Fruit fly (Drosophila melanogaster) whole organism, embryonic: ENCODE results near the gene CG31495.
A peak's percentile ranks its signal among the peaks of the same experiment; 100 is the strongest.

Experiments
- Aef1 ChIP-seq: fragments of 200-800 bp; sonication (Bioruptor generic); IDR thresholded peaks from 3 replicates; pipeline ENCODE4 v1.3.6; 2022; ENCODE audit warnings: missing biosample characterization, missing genetic modification characterization
- CG11093 ChIP-seq: fragments of 200-800 bp; sonication (Bioruptor generic); IDR thresholded peaks from 3 replicates; pipeline ENCODE4 v1.3.6; 2022; ENCODE audit warnings: missing biosample characterization, missing genetic modification characterization
- CG12659 ChIP-seq: fragments of 200-800 bp; sonication (Bioruptor generic); optimal IDR thresholded peaks from 3 replicates; lab custom pipeline; 2017; ENCODE audit warnings: mild to moderate bottlenecking, missing biosample characterization, missing genetic modification reagents, missing genetic modification characterization
- CG13424 ChIP-seq: fragments of 200-800 bp; sonication (Bioruptor generic); optimal IDR thresholded peaks from 2 replicates; lab custom pipeline; 2019; ENCODE audit warnings: missing biosample characterization, mild to moderate bottlenecking, missing genetic modification characterization, moderate library complexity
- CG1529 ChIP-seq: fragments of 200-800 bp; sonication (Bioruptor generic); optimal IDR thresholded peaks from 3 replicates; lab custom pipeline; 2018; ENCODE audit warnings: missing biosample characterization, missing genetic modification characterization
- CG17612 ChIP-seq: fragments of 200-800 bp; sonication (Bioruptor generic); IDR thresholded peaks from 2 replicates; pipeline ENCODE4 v1.3.6; 2022; ENCODE audit warnings: missing biosample characterization, missing genetic modification characterization
- CG30403 ChIP-seq: fragments of 200-800 bp; sonication (Bioruptor generic); optimal IDR thresholded peaks from 3 replicates; lab custom pipeline; 2016; ENCODE audit warnings: missing biosample characterization, missing genetic modification characterization
- CG3163 ChIP-seq: fragments of 200-800 bp; sonication (Bioruptor generic); optimal IDR thresholded peaks from 3 replicates; lab custom pipeline; 2016; ENCODE audit warnings: missing biosample characterization, missing genetic modification characterization
- CG5180 ChIP-seq: fragments of 200-800 bp; sonication (Bioruptor generic); optimal IDR thresholded peaks from 3 replicates; lab custom pipeline; 2017; ENCODE audit warnings: missing biosample characterization, missing genetic modification characterization, mild to moderate bottlenecking, moderate library complexity, missing genetic modification reagents
- CG6175 ChIP-seq: fragments of 200-800 bp; sonication (Bioruptor generic); IDR thresholded peaks from 3 replicates; pipeline ENCODE4 v1.3.6; 2022; ENCODE audit warnings: missing biosample characterization, missing genetic modification characterization
- CG6272 ChIP-seq: fragments of 200-800 bp; sonication (Bioruptor generic); IDR thresholded peaks from 2 replicates; pipeline ENCODE4 v1.3.6; 2022; ENCODE audit warnings: missing biosample characterization, missing genetic modification characterization
- CG6683 ChIP-seq: fragments of 200-800 bp; sonication (Bioruptor generic); optimal IDR thresholded peaks from 2 replicates; lab custom pipeline; 2017; ENCODE audit warnings: missing biosample characterization, mild to moderate bottlenecking, missing genetic modification characterization, missing genetic modification reagents
- CG8388 ChIP-seq: fragments of 200-800 bp; sonication (Bioruptor generic); optimal IDR thresholded peaks from 2 replicates; lab custom pipeline; 2019; ENCODE audit warnings: missing biosample characterization, mild to moderate bottlenecking, missing genetic modification characterization, moderate library complexity
- CG9437 ChIP-seq: fragments of 200-800 bp; sonication (Bioruptor generic); optimal IDR thresholded peaks from 2 replicates; lab custom pipeline; 2018; ENCODE audit warnings: missing biosample characterization, mild to moderate bottlenecking, missing genetic modification characterization
- Dad ChIP-seq: fragments of 200-800 bp; sonication (Bioruptor generic); optimal IDR thresholded peaks from 3 replicates; lab custom pipeline; 2016; ENCODE audit warnings: missing biosample characterization, missing genetic modification characterization
- Ets97D ChIP-seq: fragments of 200-800 bp; sonication (Bioruptor generic); optimal IDR thresholded peaks from 3 replicates; lab custom pipeline; 2016; ENCODE audit warnings: missing biosample characterization, missing genetic modification characterization
- Hmx ChIP-seq: fragments of 200-800 bp; sonication (Bioruptor generic); optimal IDR thresholded peaks from 2 replicates; lab custom pipeline; 2016; ENCODE audit warnings: missing biosample characterization, missing genetic modification characterization
- Hr3 ChIP-seq: fragments of 200-800 bp; sonication (Bioruptor generic); optimal IDR thresholded peaks from 3 replicates; lab custom pipeline; 2016; ENCODE audit warnings: missing biosample characterization, missing genetic modification characterization
- Kr ChIP-seq: fragments of 200-800 bp; sonication (Bioruptor generic); optimal IDR thresholded peaks from 2 replicates; lab custom pipeline; 2017; ENCODE audit warnings: missing biosample characterization, mild to moderate bottlenecking, missing genetic modification characterization
- NC2α ChIP-seq: fragments of 200-800 bp; sonication (Bioruptor generic); optimal IDR thresholded peaks from 2 replicates; lab custom pipeline; 2016; ENCODE audit warnings: missing biosample characterization, missing genetic modification characterization
- Pdp1 ChIP-seq, 2 experiments: fragments of 200-800 bp; sonication (Bioruptor generic); optimal IDR thresholded peaks; 3 replicates each; lab custom pipeline; 2016; ENCODE audit warnings: missing biosample characterization in 2 of 2, missing genetic modification characterization in 2 of 2, mild to moderate bottlenecking in 1 of 2, moderate library complexity in 1 of 2
- Rx ChIP-seq: fragments of 200-800 bp; sonication (Bioruptor generic); IDR thresholded peaks from 2 replicates; pipeline ENCODE4 v1.3.6; 2022; ENCODE audit warnings: missing biosample characterization, missing genetic modification characterization
- aop ChIP-seq: fragments of 200-800 bp; sonication (Bioruptor generic); IDR thresholded peaks from 2 replicates; pipeline ENCODE4 v1.3.6; 2022; ENCODE audit warnings: missing biosample characterization, missing genetic modification characterization
- bbx ChIP-seq: fragments of 200-800 bp; sonication (Bioruptor generic); IDR thresholded peaks from 2 replicates; pipeline ENCODE4 v1.3.6; 2022; ENCODE audit warnings: missing biosample characterization, missing genetic modification characterization; ENCODE audit not compliant: partially characterized antibody
- btn ChIP-seq: fragments of 200-800 bp; sonication (Bioruptor generic); optimal IDR thresholded peaks from 2 replicates; lab custom pipeline; 2016; ENCODE audit warnings: missing biosample characterization, missing genetic modification characterization
- cg ChIP-seq: fragments of 200-800 bp; sonication (Bioruptor generic); optimal IDR thresholded peaks from 3 replicates; lab custom pipeline; 2019; ENCODE audit warnings: missing biosample characterization, mild to moderate bottlenecking, missing genetic modification characterization, moderate library complexity
- chinmo ChIP-seq: fragments of 200-800 bp; sonication (Bioruptor generic); IDR thresholded peaks from 4 replicates; pipeline ENCODE4 v1.3.6; 2022; ENCODE audit warnings: missing biosample characterization, missing genetic modification characterization; ENCODE audit not compliant: partially characterized antibody
- croc ChIP-seq: fragments of 200-800 bp; sonication (Bioruptor generic); conservative IDR thresholded peaks from 3 replicates; pipeline ENCODE4 v1.3.6; 2022; ENCODE audit warnings: missing biosample characterization, missing genetic modification characterization
- dmrt11E ChIP-seq: fragments of 200-800 bp; sonication (Bioruptor generic); optimal IDR thresholded peaks from 3 replicates; lab custom pipeline; 2018; ENCODE audit warnings: missing biosample characterization, mild to moderate bottlenecking, missing genetic modification characterization, moderate library complexity
- fd3F ChIP-seq: fragments of 200-800 bp; sonication (Bioruptor generic); optimal IDR thresholded peaks from 2 replicates; lab custom pipeline; 2018; ENCODE audit warnings: missing biosample characterization, mild to moderate bottlenecking, missing genetic modification characterization, moderate library complexity
- gfzf ChIP-seq: fragments of 200-800 bp; sonication (Bioruptor generic); optimal IDR thresholded peaks from 2 replicates; lab custom pipeline; 2016; ENCODE audit warnings: missing biosample characterization, mild to moderate bottlenecking, missing genetic modification characterization, moderate library complexity
- gsb ChIP-seq: fragments of 200-800 bp; sonication (Bioruptor generic); IDR thresholded peaks from 2 replicates; pipeline ENCODE4 v1.3.6; 2022; ENCODE audit warnings: missing biosample characterization, missing genetic modification characterization
- her ChIP-seq: fragments of 200-800 bp; sonication (Bioruptor generic); optimal IDR thresholded peaks from 2 replicates; lab custom pipeline; 2016; ENCODE audit warnings: missing biosample characterization, missing genetic modification characterization
- hkb ChIP-seq, 2 experiments: fragments of 200-800 bp in 1 of 2; fragments of >200 bp in 1 of 2; sonication (Bioruptor generic) in 1 of 2; IDR thresholded peaks in 1 of 2; optimal IDR thresholded peaks in 1 of 2; 2 replicates each; pipeline versions ENCODE4 v1.3.6 to Lab custom; 2017 to 2022; ENCODE audit warnings: missing biosample characterization in 1 of 2, missing genetic modification characterization in 1 of 2
- jigr1 ChIP-seq: fragments of 200-800 bp; sonication (Bioruptor generic); IDR thresholded peaks from 3 replicates; pipeline ENCODE4 v1.3.6; 2022; ENCODE audit warnings: missing biosample characterization, missing genetic modification characterization
- lilli ChIP-seq: fragments of 200-800 bp; sonication (Bioruptor generic); optimal IDR thresholded peaks from 3 replicates; lab custom pipeline; 2016; ENCODE audit warnings: missing biosample characterization, missing genetic modification characterization
- ranshi ChIP-seq: fragments of 200-800 bp; sonication (Bioruptor generic); IDR thresholded peaks from 2 replicates; pipeline ENCODE4 v1.3.6; 2022; ENCODE audit warnings: missing biosample characterization, missing genetic modification characterization
- rib ChIP-seq: fragments of 200-800 bp; sonication (Bioruptor generic); IDR thresholded peaks from 2 replicates; pipeline ENCODE4 v1.3.6; 2022; ENCODE audit warnings: missing biosample characterization, missing genetic modification characterization
- schlank ChIP-seq: fragments of 200-800 bp; sonication (Bioruptor generic); optimal IDR thresholded peaks from 2 replicates; lab custom pipeline; 2018; ENCODE audit warnings: missing biosample characterization, mild to moderate bottlenecking, missing genetic modification characterization
- sens-2 ChIP-seq: fragments of 200-800 bp; sonication (Bioruptor generic); IDR thresholded peaks from 2 replicates; pipeline ENCODE4 v1.3.6; 2022; ENCODE audit warnings: missing biosample characterization, missing genetic modification characterization
- sna ChIP-seq: fragments of 200-800 bp; sonication (Bioruptor generic); IDR thresholded peaks from 2 replicates; pipeline ENCODE4 v1.3.6; 2022; ENCODE audit warnings: missing biosample characterization, missing genetic modification characterization; ENCODE audit not compliant: partially characterized antibody
- so ChIP-seq: fragments of 200-800 bp; sonication (Bioruptor generic); IDR thresholded peaks from 3 replicates; pipeline ENCODE4 v1.3.6; 2022; ENCODE audit warnings: missing biosample characterization, missing genetic modification characterization
- sob ChIP-seq: fragments of 200-800 bp; sonication (Bioruptor generic); IDR thresholded peaks from 2 replicates; pipeline ENCODE4 v1.3.6; 2022; ENCODE audit warnings: missing biosample characterization, missing genetic modification characterization
- tll ChIP-seq, 2 experiments: fragments of 200-800 bp in 1 of 2; fragments of >200 bp in 1 of 2; sonication (Bioruptor generic) in 1 of 2; optimal IDR thresholded peaks; 2 replicates each; lab custom pipeline; 2017 to 2019; ENCODE audit warnings: missing biosample characterization in 2 of 2, missing genetic modification characterization in 2 of 2, mild to moderate bottlenecking in 1 of 2, moderate library complexity in 1 of 2
- trem ChIP-seq: fragments of 200-800 bp; optimal IDR thresholded peaks from 3 replicates; lab custom pipeline; 2019; ENCODE audit warnings: missing biosample characterization, mild to moderate bottlenecking, missing genetic modification characterization, moderate library complexity
- vvl ChIP-seq: fragments of 200-800 bp; sonication (Bioruptor generic); IDR thresholded peaks from 2 replicates; pipeline ENCODE4 v1.3.6; 2022; ENCODE audit warnings: missing biosample characterization, missing genetic modification characterization

The CG31495 gene

dm6 chr3R:13793979-13794665 is 45.6 kb downstream of the CG31495 start (continued):
- TF ChIP-seq CG9437 (GFP tag; lab: Kevin White, UChicago) (peak; percentile 54), cg (GFP tag; lab: Kevin White, UChicago) (no peak), CG3163 (GFP tag; lab: Kevin White, UChicago) (no peak), tll (GFP tag; optimal IDR thresholded peaks at IDR 0.05; lab: Kevin White, UChicago) (no peak), gsb (no peak), dmrt11E (peak; percentile 79), btn (GFP tag; lab: Kevin White, UChicago) (no peak), CG6272 (no peak)

- no peak for TF ChIP-seq CG17612 (GFP tag; lab: Robert Waterston, UW)
- peak; percentile 11 for TF ChIP-seq trem (tag; lab: Kevin White, UChicago)
- TF ChIP-seq ranshi (GFP tag; lab: Robert Waterston, UW), result peak; percentile 50; the same call in 1 of the 2 replicates
- no peak for TF ChIP-seq CG6683 (GFP tag; lab: Kevin White, UChicago)
- no peak for TF ChIP-seq gfzf (GFP tag; lab: Kevin White, UChicago)
- no peak for TF ChIP-seq so
- no peak for TF ChIP-seq CG11093 (GFP tag; lab: Robert Waterston, UW)
- TF ChIP-seq jigr1 (GFP tag; lab: Robert Waterston, UW), result no peak
- TF ChIP-seq CG12659 (GFP tag; lab: Kevin White, UChicago), result no peak
- TF ChIP-seq CG8388 (GFP tag; lab: Kevin White, UChicago), result peak; percentile 71
- TF ChIP-seq NC2α (GFP tag; lab: Kevin White, UChicago), result no peak
- TF ChIP-seq hkb (optimal IDR thresholded peaks at IDR 0.05; lab: Kevin White, UChicago), result no peak
- no peak for TF ChIP-seq hkb (GFP tag; IDR thresholded peaks at IDR 0.05; lab: Robert Waterston, UW)
- peak; percentile 13 for TF ChIP-seq CG1529 (GFP tag; lab: Kevin White, UChicago)
- peak; percentile 27 for TF ChIP-seq dmrt11E
- TF ChIP-seq rib, result no peak
- TF ChIP-seq Hmx (GFP tag; lab: Kevin White, UChicago), result no peak
- TF ChIP-seq CG5180 (GFP tag; lab: Kevin White, UChicago), result peak; percentile 25
- no peak for TF ChIP-seq Rx (GFP tag; lab: Robert Waterston, UW)
- peak; percentile 23 for TF ChIP-seq CG13424 (tag; lab: Kevin White, UChicago)
- no peak for TF ChIP-seq Pdp1 (GFP tag; optimal IDR thresholded peaks at IDR 0.05; lab: Kevin White, UChicago)
- TF ChIP-seq croc, result no peak
- TF ChIP-seq CG6175 (GFP tag; lab: Robert Waterston, UW), result no peak
- TF ChIP-seq sna (GFP tag; lab: Robert Waterston, UW), result no peak
- TF ChIP-seq CG30403 (GFP tag; lab: Kevin White, UChicago), result peak; percentile 12
- no peak for TF ChIP-seq fd3F (GFP tag; lab: Kevin White, UChicago)
- no peak for TF ChIP-seq Hr3
- TF ChIP-seq Kr (GFP tag; lab: Kevin White, UChicago), result no peak
- TF ChIP-seq sob (GFP tag; lab: Robert Waterston, UW), result no peak
- no peak for TF ChIP-seq aop (GFP tag; lab: Robert Waterston, UW)
- no peak for TF ChIP-seq schlank
- no peak for TF ChIP-seq sens-2
- no peak for TF ChIP-seq bbx
- peak; percentile 57; the same call in 1 of the 2 replicates for TF ChIP-seq vvl (GFP tag; lab: Robert Waterston, UW)
- no peak for TF ChIP-seq chinmo (GFP tag; lab: Robert Waterston, UW)
- TF ChIP-seq Ets97D, result no peak
- TF ChIP-seq Aef1 (GFP tag; lab: Robert Waterston, UW), result no peak
- TF ChIP-seq her (GFP tag; lab: Kevin White, UChicago), result no peak
- no peak for TF ChIP-seq lilli (GFP tag; lab: Kevin White, UChicago)
- TF ChIP-seq Dad, result no peak
Measured at dm6 chr3R:13793105-13793978, 46.4 kb downstream of the CG31495 start.
